Worm (Caenorhabditis elegans): ENCODE data around the gene ddl-3.
A peak's percentile ranks its signal among the peaks of the same experiment; 100 is the strongest.

Gene ddl-3

DNA sequence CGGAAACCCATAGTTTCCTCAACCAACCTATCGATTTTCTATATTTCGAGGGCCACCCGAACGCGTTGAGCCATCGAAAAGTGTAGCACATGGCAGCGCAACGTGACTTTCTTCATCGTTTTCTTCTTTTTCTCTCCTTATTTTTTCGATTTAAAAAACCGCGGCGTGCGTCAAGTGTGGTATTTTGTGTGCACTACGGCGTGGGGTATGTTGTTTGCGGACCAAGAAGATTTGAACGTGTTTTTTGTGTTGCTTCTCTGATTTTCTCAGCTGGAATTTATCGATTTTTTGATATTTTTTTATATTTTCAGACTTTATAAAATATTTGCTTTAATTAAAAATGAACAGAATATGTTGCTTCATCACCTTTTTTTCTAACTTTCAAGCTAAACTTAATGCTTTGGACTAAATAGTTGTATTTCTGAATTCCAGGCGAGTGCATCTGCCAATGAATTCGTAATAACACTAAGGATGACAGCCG is 13.7 kb upstream of the ddl-3 start, which contains the start of the genes agl-1 and pfs-2 (continued):
- TF ChIP-seq egl-13 (tag; optimal IDR thresholded peaks at IDR 0.05) (peak; percentile 54), jun-1 (tag; optimal IDR thresholded peaks at IDR 0.05) (peak; percentile 33), lin-13 (GFP tag; optimal IDR thresholded peaks at IDR 0.05) (peak; percentile 30), mdl-1 (tag; optimal IDR thresholded peaks at IDR 0.05) (peak in 1 of 2 experiments; percentile 84)

- TF ChIP-seq egl-13 (tag; optimal IDR thresholded peaks at IDR 0.05) (no peak), hpl-2 (GFP tag; optimal IDR thresholded peaks at IDR 0.05) (no peak), mab-9 (GFP tag; IDR thresholded peaks at IDR 0.05) (no peak), nhr-71 (tag; optimal IDR thresholded peaks at IDR 0.05) (no peak), vab-15 (tag; optimal IDR thresholded peaks at IDR 0.05) (no peak), nhr-11 (tag; optimal IDR thresholded peaks at IDR 0.05) (no peak)
Measured at ce11 chrII:14351352-14351751, 7.1 kb upstream of the ddl-3 start.

ce11 chrII:14350768-14351167 is 6.5 kb upstream of the ddl-3 start:
- TF ChIP-seq nhr-85 (tag) (peak; percentile 60), snu-23 (GFP tag; optimal IDR thresholded peaks at IDR 0.05) (peak; percentile 3), lsy-2 (tag; optimal IDR thresholded peaks at IDR 0.05) (peak in 1 of 2 experiments; percentile 23), unc-98 (GFP tag; IDR thresholded peaks at IDR 0.05) (no peak), alr-1 (tag; optimal IDR thresholded peaks at IDR 0.05; ENCODE audit: borderline replicate concordance) (no peak), nhr-71 (tag; optimal IDR thresholded peaks at IDR 0.05) (peak; percentile 5), Y116A8C.19 (tag; optimal IDR thresholded peaks at IDR 0.05; ENCODE audit: borderline replicate concordance) (no peak)

- peak; percentile 68 for TF ChIP-seq dsc-1 (tag; optimal IDR thresholded peaks at IDR 0.05)
- peak; percentile 97 for TF ChIP-seq mep-1 (tag; optimal IDR thresholded peaks at IDR 0.05)
- TF ChIP-seq elt-2 (tag; optimal IDR thresholded peaks at IDR 0.05) = no peak
- peak; percentile 12 for TF ChIP-seq aha-1 (tag; optimal IDR thresholded peaks at IDR 0.05)
- TF ChIP-seq lin-15B (tag; optimal IDR thresholded peaks at IDR 0.05) = peak; percentile 86
- no peak for TF ChIP-seq fkh-4 (tag; optimal IDR thresholded peaks at IDR 0.05; ENCODE audit: borderline replicate concordance)
- TF ChIP-seq C16A3.4 (tag; optimal IDR thresholded peaks at IDR 0.05) = peak; percentile 96
- TF ChIP-seq ets-5 (GFP tag; IDR thresholded peaks at IDR 0.05) = no peak
- peak; percentile 77 for TF ChIP-seq hpl-2 (GFP tag; optimal IDR thresholded peaks at IDR 0.05)
- no peak for TF ChIP-seq unc-62 (GFP tag; optimal IDR thresholded peaks at IDR 0.05)
- TF ChIP-seq lin-35 (GFP tag; optimal IDR thresholded peaks at IDR 0.05) = peak; percentile 92 to 95
- peak; percentile 42 for TF ChIP-seq mef-2 (tag; optimal IDR thresholded peaks at IDR 0.05)
- no peak for TF ChIP-seq zag-1 (tag; optimal IDR thresholded peaks at IDR 0.05)
- peak in 1 of 2 experiments; percentile 88 for TF ChIP-seq mdl-1 (tag; optimal IDR thresholded peaks at IDR 0.05)
- TF ChIP-seq xbp-1 (tag; optimal IDR thresholded peaks at IDR 0.05) = peak; percentile 85
- no peak for TF ChIP-seq hlh-4 (tag; optimal IDR thresholded peaks at IDR 0.05)
- no peak for TF ChIP-seq egl-27 (tag; optimal IDR thresholded peaks at IDR 0.05)
- peak; percentile 73 for TF ChIP-seq nhr-90 (tag; optimal IDR thresholded peaks at IDR 0.05; ENCODE audit: poor library complexity)
- TF ChIP-seq ama-1 (optimal IDR thresholded peaks at IDR 0.05) = peak; percentile 63
- peak; percentile 87 for TF ChIP-seq rnt-1 (tag; optimal IDR thresholded peaks at IDR 0.05)
- peak; percentile 61 for TF ChIP-seq zip-4 (GFP tag; optimal IDR thresholded peaks at IDR 0.05)
- TF ChIP-seq efl-1 (optimal IDR thresholded peaks at IDR 0.05) = peak; percentile 91 to 93
- TF ChIP-seq efl-1 (GFP tag; optimal IDR thresholded peaks at IDR 0.05 in 1 of 2) = peak; percentile 88 to 98
- TF ChIP-seq fos-1 (tag; optimal IDR thresholded peaks at IDR 0.05) = peak; percentile 86
- peak in 1 of 2 experiments; percentile 60 for TF ChIP-seq ztf-11 (tag; optimal IDR thresholded peaks at IDR 0.05)
- no peak for TF ChIP-seq hlh-17 (GFP tag; optimal IDR thresholded peaks at IDR 0.05; ENCODE audit: borderline replicate concordance)
- no peak for TF ChIP-seq nhr-28 (tag; optimal IDR thresholded peaks at IDR 0.05)
- TF ChIP-seq nhr-71 (tag; optimal IDR thresholded peaks at IDR 0.05) = peak; percentile 90
- TF ChIP-seq vab-15 (tag; optimal IDR thresholded peaks at IDR 0.05) = peak; percentile 96
- peak; percentile 86 for TF ChIP-seq nhr-85 (tag)
- no peak for TF ChIP-seq sptf-1 (tag; optimal IDR thresholded peaks at IDR 0.05)
- TF ChIP-seq fkh-10 (GFP tag; optimal IDR thresholded peaks at IDR 0.05) = peak; percentile 68
- TF ChIP-seq nhr-47 (tag; optimal IDR thresholded peaks at IDR 0.05) = peak; percentile 89
- TF ChIP-seq nhr-19 (GFP tag; conservative IDR thresholded peaks at IDR 0.05) = peak; percentile 81
- peak; percentile 55 for TF ChIP-seq C04F5.9 (tag; optimal IDR thresholded peaks at IDR 0.05)
- TF ChIP-seq ceh-90 (tag; optimal IDR thresholded peaks at IDR 0.05) = peak; percentile 18
Measured at ce11 chrII:14349356-14349923, 5.2 kb upstream of the ddl-3 start, which contains the start of the genes Y54G11A.17, lin-7 and elof-1. TSS of gene Y54G11A.17 (minus strand) at chrII:14349406. TSS of gene lin-7 (minus strand) at chrII:14349406. TSS of gene elof-1 (plus strand) at chrII:14349738.

Data from whole organism, L1 larva.